Worm (Caenorhabditis elegans) whole organism, dauer: ENCODE results near the gene ZC204.6.

Experiments used
- unc-62 ChIP-seq: sonication (generic microtip); optimal IDR thresholded peaks from 2 replicates; lab custom pipeline; 2017; ENCODE audit warnings: missing biosample characterization, missing genetic modification reagents, missing genetic modification characterization

ZC204.6 gene

DNA sequence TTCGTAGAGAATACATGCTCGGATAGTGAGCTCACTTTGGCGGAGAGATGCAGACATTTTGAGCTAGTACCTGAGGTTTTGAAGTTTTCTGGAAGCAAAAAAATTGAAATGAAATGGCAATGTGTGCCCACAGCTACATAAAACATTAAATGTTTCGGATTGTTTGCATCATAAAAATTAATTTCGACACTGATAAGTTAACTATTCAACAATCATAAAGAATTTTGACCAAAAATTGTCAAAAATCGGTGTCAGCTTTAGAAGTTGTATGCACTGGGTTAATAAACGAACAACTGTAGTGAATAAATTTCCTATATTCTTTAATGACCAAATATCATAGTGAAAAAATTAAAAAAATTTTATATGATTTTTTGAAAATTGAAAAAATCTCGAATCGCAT, 25.7 kb downstream of the ZC204.6 start, which contains the start of gene fbxa-166:
Gene fbxa-166 (minus strand): TSS at position 101 of the 400 bp plus-strand sequence.
- TF ChIP-seq unc-62 (GFP tag; lab: Kevin White, UChicago): no peak

DNA sequence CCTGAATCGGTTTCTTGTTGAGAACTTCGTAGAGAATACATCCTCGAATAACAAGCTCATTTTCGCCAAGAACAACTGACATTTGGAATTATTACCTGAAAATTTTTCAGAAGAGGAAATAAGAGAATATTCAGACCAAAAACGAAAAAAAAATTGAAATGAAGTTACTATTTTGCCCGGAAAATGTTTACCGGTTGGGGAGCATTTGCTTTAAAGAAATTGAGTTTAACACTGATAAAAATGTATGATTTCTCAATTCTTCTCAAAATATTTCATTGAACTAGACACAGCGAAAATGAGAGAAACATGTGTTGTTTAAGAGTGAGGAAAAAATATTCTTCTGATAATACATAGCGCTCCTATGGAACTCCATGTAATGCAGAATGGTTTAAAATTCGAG, 28.2 kb downstream of the ZC204.6 start, which contains the start of gene fbxa-165:
Gene fbxa-165 (minus strand): TSS at position 101 of the 400 bp plus-strand sequence.
- TF ChIP-seq unc-62 (GFP tag; lab: Kevin White, UChicago): no peak

DNA sequence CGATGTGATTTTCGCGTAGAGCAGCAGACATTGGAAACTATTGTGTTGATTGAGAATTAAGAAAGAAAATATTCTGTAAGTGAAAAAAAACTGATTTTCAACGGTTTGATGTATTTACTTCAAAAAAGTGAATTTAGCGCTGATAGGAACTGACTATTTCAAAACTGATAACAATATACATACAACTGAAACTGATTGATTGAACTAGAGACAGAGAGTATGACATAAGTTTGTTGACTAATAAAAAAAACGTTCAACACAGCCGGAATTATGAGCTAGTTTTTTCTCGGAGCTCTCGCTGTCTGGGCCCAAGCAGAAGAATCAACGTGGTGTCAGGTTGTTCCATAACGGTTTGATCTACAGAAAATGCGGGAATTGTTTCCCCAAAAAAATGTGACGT, 30.7 kb downstream of the ZC204.6 start, which contains the start of gene fbxa-164:
Gene fbxa-164 (minus strand): TSS at position 101 of the 400 bp plus-strand sequence.
- no peak for TF ChIP-seq unc-62 (GFP tag; lab: Kevin White, UChicago)

- no peak for TF ChIP-seq unc-62 (GFP tag; lab: Kevin White, UChicago)
Measured at ce11 chrII:1610630-1611029, 34.0 kb downstream of the ZC204.6 start, which contains the start of gene fbxa-163. Gene fbxa-163 (minus strand): TSS chrII:1610730.

DNA sequence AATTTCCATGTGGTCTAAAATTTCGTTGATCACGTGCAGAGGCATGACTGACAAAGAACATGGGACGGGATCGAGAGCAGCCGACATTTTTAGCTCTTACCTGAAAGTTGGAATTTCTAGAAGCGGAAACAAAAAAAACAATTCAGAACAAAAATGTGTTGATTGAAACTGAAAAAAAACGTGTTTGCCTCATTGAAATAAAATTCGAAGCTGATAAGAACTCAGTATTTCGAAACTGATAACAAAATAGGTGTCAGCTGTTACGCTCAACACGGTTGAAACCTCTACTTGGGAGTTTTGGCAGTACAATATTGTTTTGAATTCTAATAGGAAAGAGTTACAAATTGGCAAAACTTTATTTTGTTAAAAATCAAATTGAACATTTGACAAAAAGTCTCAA, 35.7 kb downstream of the ZC204.6 start:
- no peak for TF ChIP-seq unc-62 (GFP tag; lab: Kevin White, UChicago)

DNA sequence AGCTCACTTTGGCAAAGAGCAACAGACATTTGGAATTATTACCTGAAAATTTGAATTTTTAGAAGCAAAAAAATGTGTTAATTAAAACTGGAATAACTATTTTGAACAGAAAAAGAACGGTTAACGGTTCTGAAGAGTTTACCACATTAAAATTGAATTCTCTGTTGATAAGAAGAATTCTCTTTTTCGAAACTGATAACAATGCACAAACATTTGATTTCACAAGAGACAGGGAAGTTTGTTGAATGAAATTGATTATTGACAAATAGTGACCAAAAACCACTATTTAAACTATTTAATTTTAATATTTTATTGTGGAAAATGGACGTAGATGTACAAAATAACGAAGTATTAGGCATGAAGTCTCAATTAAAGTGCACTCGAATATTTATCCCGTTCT, 37.1 kb downstream of the ZC204.6 start:
- TF ChIP-seq unc-62 (GFP tag; lab: Kevin White, UChicago): no peak

DNA sequence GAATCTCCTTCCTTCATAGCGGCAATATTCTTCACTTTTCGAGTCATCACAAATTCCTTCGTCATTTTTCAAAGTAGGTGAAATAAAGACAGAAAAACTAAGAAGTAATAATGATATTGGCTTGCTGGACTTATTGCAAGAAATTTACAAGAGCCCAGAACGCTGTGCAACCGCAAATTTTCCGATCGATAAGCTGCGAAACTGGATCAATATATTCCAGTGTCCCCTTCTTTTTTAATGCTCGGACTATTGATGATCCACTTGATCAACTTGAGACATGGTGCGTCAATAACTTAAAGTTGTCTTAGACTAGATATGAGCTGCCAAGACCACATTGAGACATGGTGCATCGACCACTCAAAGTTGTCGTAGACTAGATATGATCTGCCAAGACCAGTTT, 38.5 kb downstream of the ZC204.6 start, which contains the start of gene bath-33:
Gene bath-33 (minus strand): TSS at position 101 of the 400 bp plus-strand sequence.
- no peak for TF ChIP-seq unc-62 (GFP tag; lab: Kevin White, UChicago)

DNA sequence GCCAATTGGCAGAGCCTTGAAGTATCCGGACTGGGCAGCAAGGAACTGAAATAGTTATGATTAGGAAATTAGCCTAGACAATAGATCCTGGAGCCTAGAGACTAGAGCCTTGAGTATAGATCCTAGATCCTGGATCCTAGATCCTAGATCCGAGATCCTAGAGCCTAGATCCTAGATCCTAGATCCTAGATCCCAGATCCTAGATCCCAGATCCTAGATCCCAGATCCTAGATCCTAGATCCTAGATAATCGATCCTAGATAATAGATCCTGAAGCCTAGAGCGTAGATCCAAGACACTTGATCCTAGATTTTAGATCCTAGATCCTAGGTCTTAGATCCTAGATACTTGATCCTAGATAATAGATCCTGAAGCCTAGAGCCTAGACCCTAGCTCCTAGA, 39.6 kb downstream of the ZC204.6 start:
- TF ChIP-seq unc-62 (GFP tag; lab: Kevin White, UChicago): no peak

DNA sequence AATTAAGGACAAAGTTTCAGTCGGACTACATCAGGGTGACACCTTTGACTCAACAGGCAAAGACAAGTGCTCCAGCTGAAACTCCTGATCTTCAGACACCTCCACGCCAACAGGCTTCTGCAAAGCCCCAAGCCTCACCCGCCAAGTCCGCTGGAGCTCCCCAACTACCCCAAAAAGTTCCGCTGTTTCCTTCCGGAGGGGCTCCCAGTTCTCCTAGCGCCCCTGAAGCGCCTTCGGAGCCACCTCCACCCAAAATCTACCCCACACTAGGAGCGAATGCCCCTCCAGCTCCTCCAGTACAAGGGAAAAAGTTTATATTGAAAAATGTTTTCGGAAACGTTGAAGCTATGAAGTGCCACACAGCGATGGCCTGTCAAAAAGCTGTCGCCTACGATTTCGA, 41.6 kb downstream of the ZC204.6 start:
- no peak for TF ChIP-seq unc-62 (GFP tag; lab: Kevin White, UChicago)

DNA sequence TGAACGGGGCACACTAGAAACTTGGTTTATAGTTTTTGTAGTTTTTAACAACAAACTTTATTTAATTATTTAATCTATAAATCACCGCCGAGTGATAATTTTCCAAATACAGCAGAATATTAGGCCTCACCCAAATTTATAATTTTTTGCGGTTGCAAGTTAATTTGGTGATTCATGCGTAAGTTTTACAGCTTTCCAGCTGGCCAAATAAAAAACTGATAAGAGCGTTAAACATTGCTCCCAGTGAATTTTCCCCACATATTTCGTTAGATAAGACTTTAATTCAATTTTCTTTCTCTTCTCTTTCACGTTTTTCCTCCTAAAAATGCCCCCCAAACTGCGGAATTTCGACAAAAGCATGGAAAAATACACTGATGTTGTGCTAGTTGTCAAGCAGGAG, 43.1 kb downstream of the ZC204.6 start, which contains the start of gene bath-47:
Gene bath-47 (plus strand): TSS at position 305 of the 400 bp plus-strand sequence.
- no peak for TF ChIP-seq unc-62 (GFP tag; lab: Kevin White, UChicago)

ce11 chrII:1600661-1601060, 44.0 kb downstream of the ZC204.6 start, which contains the start of gene bath-26:
Gene bath-26 (minus strand): TSS chrII:1600761.
- no peak for TF ChIP-seq unc-62 (GFP tag; lab: Kevin White, UChicago)

ce11 chrII:1597101-1598088, 47.2 kb downstream of the ZC204.6 start, which contains the start of gene bath-46:
Gene bath-46 (plus strand): TSS chrII:1597906.
- no peak for TF ChIP-seq unc-62 (GFP tag; lab: Kevin White, UChicago)

DNA sequence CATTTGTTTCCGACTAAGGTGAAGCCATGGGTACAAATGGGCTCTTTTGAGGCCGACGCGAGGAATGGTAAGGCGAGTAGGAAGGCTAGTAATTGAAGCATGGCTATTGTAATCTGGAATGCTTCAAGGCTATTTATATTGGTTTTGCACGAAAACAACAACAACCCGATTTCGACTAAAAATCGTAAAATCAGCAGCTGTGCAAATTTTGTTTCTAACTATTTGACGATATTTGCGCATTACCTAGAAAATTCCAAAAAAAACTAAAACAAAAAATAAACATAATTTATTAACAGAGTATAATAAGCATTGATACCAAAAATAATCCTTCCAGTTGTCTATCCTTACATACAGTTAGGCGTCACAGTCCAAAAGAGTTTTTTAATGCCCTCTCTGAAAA, 49.5 kb downstream of the ZC204.6 start, which contains the start of gene clec-20:
Gene clec-20 (minus strand): TSS at position 101 of the 400 bp plus-strand sequence.
- TF ChIP-seq unc-62 (GFP tag; lab: Kevin White, UChicago): no peak
